Fruit fly (Drosophila melanogaster) Kc167 (cell line): Measurements from ENCODE around the gene grp.
A peak's percentile ranks its signal among the peaks of the same experiment; 100 is the strongest.

Source experiments
- Myc ChIP-seq: fragments of >200 bp; optimal IDR thresholded peaks from 2 replicates; lab custom pipeline; 2017; ENCODE audit warnings: missing external identifiers
- Sin3A ChIP-seq: fragments of >200 bp; optimal IDR thresholded peaks from 2 replicates; lab custom pipeline; 2018; ENCODE audit warnings: missing external identifiers
- h ChIP-seq: fragments of >200 bp; optimal IDR thresholded peaks from 3 replicates; lab custom pipeline; 2018; ENCODE audit warnings: missing external identifiers
- insv ChIP-seq: fragments of >200 bp; optimal IDR thresholded peaks from 3 replicates; lab custom pipeline; 2018; ENCODE audit warnings: missing external identifiers
- psq ChIP-seq: fragments of >200 bp; optimal IDR thresholded peaks from 2 replicates; lab custom pipeline; 2017; ENCODE audit warnings: missing external identifiers
- ttk ChIP-seq: sonication (Bioruptor generic); optimal IDR thresholded peaks from 2 replicates; lab custom pipeline; 2017; ENCODE audit warnings: missing external identifiers

grp gene

DNA sequence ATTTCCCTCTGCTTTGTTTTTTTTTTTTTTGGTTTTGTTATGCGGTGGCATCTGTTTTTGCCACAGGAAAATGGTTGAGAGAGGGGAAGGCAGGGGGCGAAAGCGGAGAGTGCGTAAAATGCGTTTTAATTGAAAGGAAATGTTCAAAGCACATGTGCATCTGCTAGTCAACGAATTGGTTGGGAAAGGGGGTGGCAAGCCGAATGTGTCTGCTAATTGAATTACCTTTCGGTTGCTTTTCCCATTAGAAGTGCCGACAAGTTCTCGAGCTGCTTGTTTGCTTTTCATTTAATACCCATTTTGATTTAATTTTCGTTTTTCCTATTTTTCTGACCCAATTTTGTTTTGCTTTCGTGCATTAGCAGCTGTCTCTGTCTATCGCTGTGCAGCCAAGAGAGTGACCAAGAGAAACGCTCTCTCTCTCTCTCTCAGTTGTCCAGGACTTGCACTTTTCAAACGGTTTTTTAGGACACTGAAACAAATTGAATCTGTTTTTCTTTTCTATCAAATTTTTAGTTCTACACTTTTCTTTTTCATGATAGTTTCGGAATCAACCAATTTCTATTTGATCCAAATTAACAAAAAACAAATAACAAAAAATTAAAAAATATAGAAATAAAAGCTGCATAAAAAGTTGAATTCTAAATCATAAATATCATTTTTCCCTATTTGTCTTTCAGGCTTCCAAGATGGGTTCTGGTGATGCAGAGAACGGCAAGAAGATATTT, 38.8 kb downstream of the grp start:
- TF ChIP-seq ttk = no peak
- TF ChIP-seq h (lab: Kevin White, UChicago) = no peak
- TF ChIP-seq Myc (lab: Kevin White, UChicago) = no peak
- no peak for TF ChIP-seq insv (lab: Kevin White, UChicago)
- TF ChIP-seq Sin3A (lab: Kevin White, UChicago) = no peak
- TF ChIP-seq psq (lab: Kevin White, UChicago) = no peak

dm6 chr2L:16719643-16720515, 40.0 kb downstream of the grp start, which contains the start of gene Cyt-c-p:
Cyt-c-p (plus strand) TSS chr2L:16719932.
- TF ChIP-seq Sin3A (lab: Kevin White, UChicago) = no peak

dm6 chr2L:16720707-16721700, 41.1 kb downstream of the grp start:
- no peak for TF ChIP-seq psq (lab: Kevin White, UChicago)
- no peak for TF ChIP-seq Sin3A (lab: Kevin White, UChicago)
- TF ChIP-seq insv (lab: Kevin White, UChicago) = no peak
- TF ChIP-seq h (lab: Kevin White, UChicago) = no peak
- no peak for TF ChIP-seq Myc (lab: Kevin White, UChicago)
- no peak for TF ChIP-seq ttk

- TF ChIP-seq psq (lab: Kevin White, UChicago) = no peak
- no peak for TF ChIP-seq h (lab: Kevin White, UChicago)
- TF ChIP-seq Sin3A (lab: Kevin White, UChicago) = no peak
- no peak for TF ChIP-seq insv (lab: Kevin White, UChicago)
- no peak for TF ChIP-seq ttk
- no peak for TF ChIP-seq Myc (lab: Kevin White, UChicago)
Measured at dm6 chr2L:16722596-16722995, 42.7 kb downstream of the grp start.

DNA sequence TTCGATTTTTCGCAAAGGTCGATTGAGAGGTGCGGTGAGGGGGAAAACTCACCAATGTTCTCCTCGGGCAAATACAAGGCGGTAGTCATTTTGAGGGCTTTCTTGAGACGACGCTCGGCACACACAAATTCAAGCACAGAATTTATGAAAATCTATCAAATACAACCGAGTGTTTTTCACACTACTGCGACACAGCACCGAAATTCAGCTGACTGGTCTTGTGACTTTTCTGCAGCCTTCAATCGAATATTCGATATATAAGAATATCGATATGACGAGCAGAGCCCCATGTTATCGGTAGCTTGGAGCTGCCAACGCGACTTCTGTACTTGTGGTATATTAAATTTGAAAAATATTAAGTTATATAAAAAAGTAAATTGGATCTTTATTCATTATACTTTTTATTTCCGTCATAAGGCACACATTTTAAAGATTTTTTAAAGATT, 47.7 kb downstream of the grp start, which contains the start of gene VhaSFD:
TSS of gene VhaSFD (minus strand) at position 249 of the 446 bp plus-strand sequence.
- no peak for TF ChIP-seq Sin3A (lab: Kevin White, UChicago)
- TF ChIP-seq psq (lab: Kevin White, UChicago) = peak; percentile 65
- no peak for TF ChIP-seq insv (lab: Kevin White, UChicago)

DNA sequence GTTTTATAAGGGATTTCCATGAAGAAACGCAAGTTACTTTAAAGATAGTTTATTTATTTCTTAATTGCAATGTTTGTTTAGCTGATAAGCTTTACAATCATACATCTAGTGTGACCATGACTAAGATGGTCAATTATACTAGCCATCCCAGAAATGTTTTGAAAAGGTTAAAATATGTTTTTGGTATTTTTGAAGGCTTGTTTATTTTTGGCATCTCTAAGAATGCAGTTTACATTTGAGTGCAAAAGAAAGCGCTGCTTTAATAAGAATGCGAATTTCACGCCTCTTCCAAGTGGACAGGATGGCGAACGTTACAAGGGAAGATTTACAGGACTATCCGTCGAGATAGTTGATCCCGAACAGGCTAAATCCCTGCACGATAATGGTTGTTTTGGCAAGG, 49.7 kb downstream of the grp start, which contains the start of gene Tsen2:
TSS of gene Tsen2 (plus strand) at position 222 of the 400 bp plus-strand sequence.
- TF ChIP-seq psq (lab: Kevin White, UChicago) (no peak), Myc (lab: Kevin White, UChicago) (no peak), ttk (no peak), Sin3A (lab: Kevin White, UChicago) (no peak), insv (lab: Kevin White, UChicago) (no peak), h (lab: Kevin White, UChicago) (no peak)

dm6 chr2L:16730939-16731338, 51.1 kb downstream of the grp start, which contains the start of gene CG17996:
CG17996 (minus strand) TSS chr2L:16731039.
- TF ChIP-seq psq (lab: Kevin White, UChicago) = no peak
- no peak for TF ChIP-seq ttk
- TF ChIP-seq h (lab: Kevin White, UChicago) = no peak
- TF ChIP-seq Myc (lab: Kevin White, UChicago) = no peak
- no peak for TF ChIP-seq insv (lab: Kevin White, UChicago)
- no peak for TF ChIP-seq Sin3A (lab: Kevin White, UChicago)

DNA sequence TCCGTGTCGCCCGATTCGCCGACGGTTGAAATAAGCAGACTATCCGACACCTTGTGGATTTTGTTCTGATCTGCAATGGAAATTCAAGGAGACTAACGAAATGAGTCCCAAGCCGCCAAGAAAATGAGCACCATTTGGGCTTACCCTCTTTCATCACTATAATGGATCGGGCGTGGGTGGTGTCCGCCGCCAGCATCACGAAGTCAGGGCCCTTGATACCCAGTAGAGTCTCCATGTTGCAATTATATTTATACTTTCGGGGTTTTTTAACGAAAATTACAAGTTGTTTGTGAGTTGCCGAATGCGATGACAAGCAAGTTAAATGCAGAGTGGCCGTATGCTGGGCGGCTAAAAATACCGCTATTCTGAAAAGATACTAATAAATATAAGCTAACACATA, 51.9 kb downstream of the grp start, which contains the start of gene Prosbeta4:
TSS of gene Prosbeta4 (minus strand) at position 335 of the 400 bp plus-strand sequence.
- no peak for TF ChIP-seq Sin3A (lab: Kevin White, UChicago)
- no peak for TF ChIP-seq h (lab: Kevin White, UChicago)
- no peak for TF ChIP-seq insv (lab: Kevin White, UChicago)
- TF ChIP-seq Myc (lab: Kevin White, UChicago) = no peak
- no peak for TF ChIP-seq ttk
- no peak for TF ChIP-seq psq (lab: Kevin White, UChicago)

DNA sequence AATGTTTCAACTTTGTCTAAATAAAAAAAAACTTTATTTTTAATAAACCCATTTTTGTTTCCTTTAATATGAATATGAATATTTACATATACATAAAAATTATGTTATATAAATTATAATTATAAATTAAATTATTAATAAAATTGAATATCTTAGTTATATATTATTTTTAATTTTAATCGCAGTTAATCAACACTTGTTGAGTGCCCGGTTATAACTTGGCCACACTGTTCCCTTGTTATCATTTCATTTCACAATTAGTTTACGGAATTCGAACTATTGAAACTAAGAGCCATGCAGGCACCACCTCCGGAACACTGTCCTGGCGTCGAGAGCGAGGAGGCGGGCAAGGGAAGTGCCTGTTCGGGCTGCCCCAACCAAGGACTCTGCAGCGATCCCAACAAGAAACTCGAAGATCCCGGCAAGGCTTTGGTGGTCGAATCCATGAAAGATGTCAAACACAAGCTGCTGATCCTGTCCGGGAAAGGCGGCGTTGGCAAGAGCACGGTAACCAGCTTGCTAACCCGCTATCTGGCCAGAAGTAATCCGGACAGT, 52.6 kb downstream of the grp start, which contains the start of gene Nubp1:
TSS of gene Nubp1 (plus strand) at position 213 of the 555 bp plus-strand sequence.
- TF ChIP-seq h (lab: Kevin White, UChicago) (no peak), psq (lab: Kevin White, UChicago) (no peak)

dm6 chr2L:16738206-16738900, 58.5 kb downstream of the grp start, which contains the start of the genes glu and ChLD3:
glu (minus strand) TSS chr2L:16738388.
ChLD3 (plus strand) TSS chr2L:16738850.
- TF ChIP-seq h (lab: Kevin White, UChicago) = no peak
- no peak for TF ChIP-seq Myc (lab: Kevin White, UChicago)
- no peak for TF ChIP-seq psq (lab: Kevin White, UChicago)
- TF ChIP-seq insv (lab: Kevin White, UChicago) = no peak
- TF ChIP-seq Sin3A (lab: Kevin White, UChicago) = no peak
- no peak for TF ChIP-seq ttk
